Worm (Caenorhabditis elegans) whole organism, L4 larva: ENCODE data around the gene srh-211.

Experiments
- D1046.2 ChIP-seq: fragments of 200-800 bp; sonication (Bioruptor generic); IDR thresholded peaks from 2 replicates; pipeline ENCODE4 v1.3.6; 2022; ENCODE audit warnings: missing genetic modification characterization, missing compliant biosample characterization
- F44E2.7 ChIP-seq: fragments of 200-800 bp; sonication (Bioruptor generic); IDR thresholded peaks from 2 replicates; pipeline ENCODE4 v2.1.2; 2022; ENCODE audit warnings: missing genetic modification characterization, missing compliant biosample characterization
- R02D3.7 ChIP-seq: fragments of 150-350 bp; sonication (generic microtip); optimal IDR thresholded peaks from 3 replicates; lab custom pipeline; 2014; ENCODE audit warnings: missing biosample characterization, missing genetic modification characterization
- T26A8.4 ChIP-seq: fragments of 200-800 bp; sonication (Bioruptor generic); IDR thresholded peaks from 2 replicates; pipeline ENCODE4 v1.3.6; 2022; ENCODE audit warnings: missing genetic modification characterization, missing compliant biosample characterization
- Y105C5A.15 ChIP-seq: fragments of 200-800 bp; sonication (Bioruptor generic); IDR thresholded peaks from 2 replicates; pipeline ENCODE4 v1.3.6; 2022; ENCODE audit warnings: missing genetic modification characterization, missing compliant biosample characterization
- Y48G9A.11 ChIP-seq: fragments of 200-800 bp; sonication (Bioruptor generic); IDR thresholded peaks from 2 replicates; pipeline ENCODE4 v1.3.6; 2022; ENCODE audit warnings: missing genetic modification reagents, missing genetic modification characterization, missing compliant biosample characterization
- Y75B8A.6 ChIP-seq: fragments of 200-800 bp; sonication (Bioruptor generic); IDR thresholded peaks from 2 replicates; pipeline ENCODE4 v1.3.6; 2022; ENCODE audit warnings: missing genetic modification reagents, missing genetic modification characterization, missing compliant biosample characterization
- aha-1 ChIP-seq: fragments of 150-350 bp; peaks from one replicate; lab custom pipeline; 2014; ENCODE audit warnings: missing biosample characterization, missing genetic modification characterization
- ceh-28 ChIP-seq: fragments of 150-350 bp; optimal IDR thresholded peaks from 2 replicates; lab custom pipeline; 2014; ENCODE audit warnings: missing biosample characterization, missing genetic modification reagents, missing genetic modification characterization
- ceh-62 ChIP-seq: sonication (generic microtip); optimal IDR thresholded peaks from 2 replicates; lab custom pipeline; 2017; ENCODE audit warnings: missing biosample characterization, missing genetic modification characterization
- cey-2 ChIP-seq: sonication (generic microtip); optimal IDR thresholded peaks from 3 replicates; lab custom pipeline; 2017; ENCODE audit warnings: missing genetic modification characterization, mild to moderate bottlenecking, missing compliant biosample characterization, antibody characterized with exemption, borderline replicate concordance; ENCODE audit not compliant: insufficient read depth
- dpl-1 ChIP-seq: fragments of 150-350 bp; optimal IDR thresholded peaks from 2 replicates; lab custom pipeline; 2014; ENCODE audit warnings: missing biosample characterization, missing genetic modification reagents, missing genetic modification characterization
- fkh-10 ChIP-seq: fragments of 150-350 bp; optimal IDR thresholded peaks from 2 replicates; lab custom pipeline; 2014; ENCODE audit warnings: missing biosample characterization, missing genetic modification reagents, missing genetic modification characterization
- gei-8 ChIP-seq: fragments of 200-800 bp; sonication (Bioruptor generic); optimal IDR thresholded peaks from 2 replicates; lab custom pipeline; 2018; ENCODE audit warnings: mild to moderate bottlenecking, missing genetic modification characterization, missing compliant biosample characterization
- hlh-30 ChIP-seq: sonication (generic microtip); optimal IDR thresholded peaks from 2 replicates; lab custom pipeline; 2017; ENCODE audit warnings: antibody characterized with exemption, mild to moderate bottlenecking, missing genetic modification characterization, missing compliant biosample characterization; ENCODE audit not compliant: insufficient read depth
- hmg-1.1 ChIP-seq: fragments of 200-800 bp; sonication (Bioruptor generic); IDR thresholded peaks from 2 replicates; pipeline ENCODE4 v1.3.6; 2022; ENCODE audit warnings: missing genetic modification reagents, missing genetic modification characterization, missing compliant biosample characterization
- jun-1 ChIP-seq: fragments of 150-350 bp; optimal IDR thresholded peaks from 2 replicates; lab custom pipeline; 2014; ENCODE audit warnings: missing biosample characterization, missing genetic modification reagents, missing genetic modification characterization
- lin-15B ChIP-seq: fragments of 150-350 bp; sonication (generic microtip); optimal IDR thresholded peaks from 3 replicates; lab custom pipeline; 2014; ENCODE audit warnings: missing biosample characterization, missing genetic modification characterization
- lin-29 ChIP-seq: fragments of 200-800 bp; sonication (Bioruptor generic); IDR thresholded peaks from 2 replicates; pipeline ENCODE4 v1.3.6; 2022; ENCODE audit warnings: missing genetic modification reagents, missing genetic modification characterization, missing compliant biosample characterization
- nhr-10 ChIP-seq: fragments of 150-350 bp; optimal IDR thresholded peaks from 2 replicates; lab custom pipeline; 2014; ENCODE audit warnings: missing biosample characterization, missing genetic modification characterization
- nhr-111 ChIP-seq: fragments of 200-800 bp; sonication (Bioruptor generic); optimal IDR thresholded peaks from 2 replicates; lab custom pipeline; 2018; ENCODE audit warnings: mild to moderate bottlenecking, missing genetic modification characterization, missing compliant biosample characterization
- nhr-25 ChIP-seq: sonication (generic microtip); optimal IDR thresholded peaks from 2 replicates; lab custom pipeline; 2017; ENCODE audit warnings: missing genetic modification characterization, mild to moderate bottlenecking, missing compliant biosample characterization, antibody characterized with exemption, moderate library complexity, borderline replicate concordance; ENCODE audit not compliant: insufficient read depth
- nhr-28 ChIP-seq: fragments of 150-350 bp; optimal IDR thresholded peaks from 2 replicates; lab custom pipeline; 2014; ENCODE audit warnings: missing biosample characterization, missing genetic modification characterization
- nhr-76 ChIP-seq: fragments of 150-350 bp; optimal IDR thresholded peaks from 2 replicates; lab custom pipeline; 2014; ENCODE audit warnings: missing biosample characterization, missing genetic modification characterization
- saeg-2 ChIP-seq: fragments of 200-800 bp; sonication (Bioruptor generic); IDR thresholded peaks from 2 replicates; pipeline ENCODE4 v1.3.6; 2022; ENCODE audit warnings: missing genetic modification reagents, missing genetic modification characterization, missing compliant biosample characterization
- sdz-12 ChIP-seq: fragments of 200-800 bp; sonication (Bioruptor generic); optimal IDR thresholded peaks from 2 replicates; lab custom pipeline; 2018; ENCODE audit warnings: mild to moderate bottlenecking, missing genetic modification characterization, missing compliant biosample characterization
- set-16 ChIP-seq: fragments of 200-800 bp; sonication (Bioruptor generic); IDR thresholded peaks from 2 replicates; pipeline ENCODE4 v1.3.6; 2022; ENCODE audit warnings: missing genetic modification reagents, missing genetic modification characterization, missing compliant biosample characterization
- snpc-1.2 ChIP-seq: fragments of 200-800 bp; sonication (Bioruptor generic); IDR thresholded peaks from 2 replicates; pipeline ENCODE4 v1.3.6; 2022; ENCODE audit warnings: missing genetic modification reagents, missing genetic modification characterization, missing compliant biosample characterization
- spr-3 ChIP-seq: fragments of 200-800 bp; sonication (Bioruptor generic); optimal IDR thresholded peaks from 2 replicates; lab custom pipeline; 2018; ENCODE audit warnings: mild to moderate bottlenecking, missing genetic modification characterization, missing compliant biosample characterization
- tag-97 ChIP-seq: fragments of 200-800 bp; sonication (Bioruptor generic); IDR thresholded peaks from 2 replicates; pipeline ENCODE4 v1.3.6; 2022; ENCODE audit warnings: missing genetic modification characterization, missing compliant biosample characterization
- unc-62 ChIP-seq, 3 experiments: fragments of 150-350 bp in 1 of 3; sonication (generic microtip); optimal IDR thresholded peaks in 2 of 3; peaks in 1 of 3; 1 replicate in 1 of 3; 2 replicates in 2 of 3; lab custom pipeline; 2014 to 2017; ENCODE audit warnings: missing biosample characterization in 3 of 3, missing genetic modification characterization in 3 of 3, missing genetic modification reagents in 3 of 3, missing genotype in 1 of 3
- zip-2 ChIP-seq: fragments of 150-350 bp; optimal IDR thresholded peaks from 2 replicates; lab custom pipeline; 2014; ENCODE audit warnings: missing biosample characterization, missing genetic modification characterization

srh-211 gene

DNA sequence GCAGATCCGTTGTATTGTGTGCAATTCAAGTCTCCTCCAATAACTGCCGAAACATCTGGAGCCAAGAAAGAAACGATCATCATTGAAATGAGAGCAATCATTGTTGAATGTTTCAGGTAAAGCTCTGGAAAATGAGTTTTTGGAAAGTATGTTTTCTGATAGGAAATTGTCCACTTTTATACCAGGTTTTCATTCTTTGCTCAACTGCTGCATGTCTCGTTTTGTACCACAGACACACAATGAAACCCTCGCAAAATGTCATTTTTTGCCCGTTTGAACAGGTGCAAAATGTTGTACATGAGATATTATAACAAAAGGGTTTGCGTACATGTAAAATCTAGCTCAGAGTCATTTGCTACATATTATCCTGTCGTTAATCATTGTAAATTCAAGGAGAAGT, 39.4 kb upstream of the srh-211 start, which contains the start of gene T05B4.10:
Gene T05B4.10, minus strand, starts transcription at position 101 of the 400 bp plus-strand sequence.
- TF ChIP-seq fkh-10 (GFP tag; lab: Kevin White, UChicago) (no peak), set-16 (GFP tag; lab: Robert Waterston, UW) (no peak), D1046.2 (GFP tag; lab: Robert Waterston, UW) (no peak), lin-15B (tag; lab: Kevin White, UChicago) (no peak), sdz-12 (GFP tag; lab: Kevin White, UChicago) (no peak)
- TF ChIP-seq, all 104 proteins: peak for 0

DNA sequence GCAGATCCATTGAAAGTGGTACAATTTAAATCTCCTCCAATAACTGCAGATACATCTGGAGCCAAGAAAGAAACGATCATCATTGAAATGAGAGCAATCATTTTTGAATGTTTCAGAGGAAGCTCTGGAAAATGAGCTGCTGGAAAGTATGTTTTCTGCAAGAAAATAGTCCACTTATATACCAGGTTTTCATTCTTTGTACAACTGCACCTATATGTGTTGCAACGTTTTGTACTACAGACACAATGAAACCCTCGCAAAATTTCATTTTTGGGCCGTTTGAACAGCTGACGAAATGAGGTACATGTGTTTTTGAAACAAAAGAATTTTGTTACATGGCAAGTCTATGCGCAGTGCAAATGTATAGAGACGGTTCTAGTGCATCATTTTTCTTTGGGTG, 37.1 kb upstream of the srh-211 start, which contains the start of gene T05B4.9:
Gene T05B4.9, minus strand, starts transcription at position 101 of the 400 bp plus-strand sequence.
- TF ChIP-seq dpl-1 (GFP tag; lab: Kevin White, UChicago), result no peak
- TF ChIP-seq R02D3.7, result no peak
- no peak for TF ChIP-seq snpc-1.2 (GFP tag; lab: Robert Waterston, UW)
- TF ChIP-seq nhr-25, result no peak
- no peak for TF ChIP-seq Y48G9A.11 (GFP tag; lab: Robert Waterston, UW)
- TF ChIP-seq saeg-2 (GFP tag; lab: Robert Waterston, UW), result no peak
- no peak for TF ChIP-seq hmg-1.1
- TF ChIP-seq nhr-28 (tag; lab: Kevin White, UChicago), result no peak
- TF ChIP-seq jun-1 (tag; lab: Kevin White, UChicago), result no peak

DNA sequence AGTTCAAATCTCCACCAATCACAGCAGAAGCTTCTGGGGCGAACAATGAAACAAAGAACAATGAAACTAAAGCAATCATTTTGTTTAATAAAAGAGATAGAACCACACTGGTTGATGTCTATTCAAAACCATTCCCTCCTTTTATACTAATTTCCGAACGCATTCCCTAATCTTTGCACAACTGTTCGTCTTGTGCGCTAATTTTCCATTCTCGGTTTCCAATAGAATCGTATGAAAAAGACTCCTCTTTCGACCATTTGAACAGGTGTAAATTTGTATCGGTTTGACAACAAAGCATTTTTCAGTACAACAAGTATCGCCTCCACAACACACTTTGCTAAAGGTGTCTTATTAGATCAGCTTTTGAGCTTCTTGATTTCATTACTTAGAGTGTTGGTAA, 34.9 kb upstream of the srh-211 start, which contains the start of gene T05B4.8:
Gene T05B4.8, minus strand, starts transcription at position 101 of the 400 bp plus-strand sequence.
- TF ChIP-seq cey-2 (no peak), zip-2 (tag; lab: Kevin White, UChicago) (no peak), aha-1 (tag; lab: Kevin White, UChicago) (peak; percentile 7)

DNA sequence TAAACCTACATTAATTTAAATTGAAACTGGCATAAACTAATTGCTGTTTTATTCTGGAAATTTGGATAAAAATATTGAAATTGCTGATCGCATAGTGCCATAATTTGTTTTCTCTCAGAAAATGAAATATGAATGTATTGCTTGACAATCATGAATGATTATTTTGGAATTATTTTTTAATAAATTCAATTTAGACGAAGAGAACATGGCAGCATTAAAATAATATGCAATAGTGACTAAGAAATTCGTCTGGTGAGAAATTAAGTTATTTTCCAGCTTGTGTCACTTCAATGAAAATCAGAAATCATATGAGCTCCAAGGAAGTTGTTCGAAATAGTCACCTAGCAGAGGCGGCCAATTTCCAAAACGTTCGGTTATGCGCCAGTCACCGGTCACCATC, 33.4 kb upstream of the srh-211 start, which contains the start of gene srw-133:
Gene srw-133, minus strand, starts transcription at position 101 of the 400 bp plus-strand sequence.
- TF ChIP-seq ceh-28 (tag; lab: Kevin White, UChicago), result no peak
- no peak for TF ChIP-seq lin-29 (GFP tag; lab: Robert Waterston, UW)
- TF ChIP-seq nhr-111 (GFP tag; lab: Kevin White, UChicago), result no peak
- no peak for TF ChIP-seq tag-97 (GFP tag; lab: Robert Waterston, UW)
- no peak for TF ChIP-seq hlh-30
- TF ChIP-seq R02D3.7, result no peak
- no peak for TF ChIP-seq hmg-1.1
- TF ChIP-seq nhr-10 (tag; lab: Kevin White, UChicago), result no peak
- TF ChIP-seq ceh-62, result no peak
- no peak for TF ChIP-seq Y75B8A.6
- no peak for TF ChIP-seq saeg-2 (GFP tag; lab: Robert Waterston, UW)
- TF ChIP-seq set-16 (GFP tag; lab: Robert Waterston, UW), result no peak
- no peak for TF ChIP-seq T26A8.4 (GFP tag; lab: Robert Waterston, UW)

DNA sequence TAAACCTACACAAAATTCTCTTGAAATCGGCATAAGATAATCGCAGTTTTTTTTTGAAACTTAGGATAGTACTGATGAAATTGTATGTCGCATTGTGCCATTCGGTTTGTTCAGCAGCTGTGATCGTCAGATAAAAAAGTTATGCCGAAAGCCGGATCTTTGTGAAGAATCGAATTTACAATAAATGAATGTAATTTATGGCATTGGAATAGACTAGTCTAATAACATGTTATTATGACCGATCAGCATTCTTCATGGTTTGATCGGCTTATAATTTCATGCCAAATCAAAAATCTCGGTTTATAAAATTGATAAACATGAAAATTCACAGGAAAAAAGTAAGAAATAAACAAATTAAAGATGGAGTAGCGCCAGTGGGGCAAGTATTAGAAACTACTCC, 31.3 kb upstream of the srh-211 start, which contains the start of gene srw-134:
Gene srw-134, minus strand, starts transcription at position 101 of the 400 bp plus-strand sequence.
- no peak for TF ChIP-seq Y105C5A.15 (GFP tag; lab: Robert Waterston, UW)
- no peak for TF ChIP-seq nhr-111 (GFP tag; lab: Kevin White, UChicago)
- TF ChIP-seq spr-3 (GFP tag; lab: Kevin White, UChicago), result no peak
- TF ChIP-seq nhr-76 (tag; lab: Kevin White, UChicago), result no peak

DNA sequence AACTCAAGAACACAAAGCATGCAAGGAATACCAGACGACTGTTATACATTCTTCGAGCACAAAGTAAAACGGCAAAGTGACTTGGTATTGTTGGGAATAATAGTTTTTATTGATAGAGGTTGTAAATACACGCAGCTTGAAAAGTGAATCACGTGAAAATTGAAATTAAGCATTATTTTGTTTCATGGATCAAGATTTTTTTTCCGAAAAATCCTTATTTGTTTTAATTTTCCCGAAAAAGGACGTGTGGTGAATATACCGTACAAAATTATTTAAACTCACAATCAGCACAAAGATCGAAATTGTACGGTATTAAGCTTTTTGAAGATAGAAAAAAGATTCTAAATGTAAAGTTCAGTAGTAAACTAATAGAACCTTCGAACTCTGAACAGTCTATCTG, 28.7 kb upstream of the srh-211 start, which contains the start of gene clc-18:
Gene clc-18, minus strand, starts transcription at position 101 of the 400 bp plus-strand sequence.
- no peak for TF ChIP-seq gei-8 (GFP tag; lab: Kevin White, UChicago)
- peak in 1 of 2 experiments; percentile 7 for TF ChIP-seq unc-62 (GFP tag; optimal IDR thresholded peaks at IDR 0.05 in 1 of 2; lab: Kevin White, UChicago)
- no peak for TF ChIP-seq unc-62 (tag; optimal IDR thresholded peaks at IDR 0.05; lab: Kevin White, UChicago)
- TF ChIP-seq F44E2.7 (GFP tag; lab: Robert Waterston, UW), result no peak
- TF ChIP-seq lin-15B (tag; lab: Kevin White, UChicago), result no peak
